Fruit fly (Drosophila melanogaster) whole organism, wandering third instar larva: Measurements from ENCODE around the gene Prp5.

ENCODE experiments used
- Abd-B ChIP-seq: fragments of >200 bp; optimal IDR thresholded peaks from 2 replicates; lab custom pipeline; 2017; ENCODE audit warnings: missing biosample characterization, missing genetic modification characterization
- CG32264 ChIP-seq: fragments of 200-800 bp; sonication (Bioruptor generic); optimal IDR thresholded peaks from 2 replicates; lab custom pipeline; 2016; ENCODE audit warnings: missing biosample characterization, missing genetic modification characterization
- CG9705 ChIP-seq: fragments of 200-800 bp; sonication (Bioruptor generic); optimal IDR thresholded peaks from 2 replicates; lab custom pipeline; 2018; ENCODE audit warnings: missing biosample characterization, mild to moderate bottlenecking, missing genetic modification characterization
- CrebA ChIP-seq: fragments of 200-800 bp; sonication (Bioruptor generic); optimal IDR thresholded peaks from 2 replicates; lab custom pipeline; 2016; ENCODE audit warnings: missing biosample characterization, mild to moderate bottlenecking, missing genetic modification characterization, borderline replicate concordance
- Dfd ChIP-seq: fragments of >200 bp; optimal IDR thresholded peaks from 2 replicates; lab custom pipeline; 2017; ENCODE audit warnings: missing biosample characterization, missing genetic modification characterization
- HLH106 ChIP-seq: fragments of 200-800 bp; optimal IDR thresholded peaks from 3 replicates; lab custom pipeline; 2019; ENCODE audit warnings: missing biosample characterization, mild to moderate bottlenecking, missing genetic modification characterization, moderate library complexity
- Hnf4 ChIP-seq: fragments of 200-800 bp; sonication (Bioruptor generic); optimal IDR thresholded peaks from 2 replicates; lab custom pipeline; 2016; ENCODE audit warnings: missing biosample characterization, mild to moderate bottlenecking, missing genetic modification characterization
- Hr78 ChIP-seq: fragments of >200 bp; optimal IDR thresholded peaks from 2 replicates; lab custom pipeline; 2017; ENCODE audit warnings: missing biosample characterization, missing genetic modification characterization
- Myc ChIP-seq: fragments of >200 bp; optimal IDR thresholded peaks from 2 replicates; lab custom pipeline; 2017
- N ChIP-seq: fragments of >200 bp; optimal IDR thresholded peaks from 2 replicates; lab custom pipeline; 2018; ENCODE audit warnings: missing biosample characterization, missing external identifiers, missing genetic modification characterization
- Rel ChIP-seq, 2 experiments: fragments of 200-800 bp; sonication (Bioruptor generic) in 1 of 2; optimal IDR thresholded peaks; 2 replicates in 1 of 2; 3 replicates in 1 of 2; lab custom pipeline; 2016 to 2019; ENCODE audit warnings: mild to moderate bottlenecking in 2 of 2, missing biosample characterization in 2 of 2, missing genetic modification characterization in 2 of 2, moderate library complexity in 1 of 2
- Sp1 ChIP-seq: fragments of 200-800 bp; sonication (Bioruptor generic); optimal IDR thresholded peaks from 3 replicates; lab custom pipeline; 2019; ENCODE audit warnings: missing biosample characterization, mild to moderate bottlenecking, missing genetic modification characterization, moderate library complexity
- Vsx2 ChIP-seq: fragments of 200-300, 225-300 bp; sonication (Bioruptor generic); optimal IDR thresholded peaks from 2 replicates; lab custom pipeline; 2018; ENCODE audit warnings: missing biosample characterization, missing genetic modification characterization; ENCODE audit not compliant: partially characterized antibody
- br ChIP-seq: fragments of 200-800 bp; sonication (Bioruptor generic); optimal IDR thresholded peaks from 2 replicates; lab custom pipeline; 2016; ENCODE audit warnings: missing biosample characterization, missing genetic modification characterization
- brk ChIP-seq: fragments of 200-800 bp; sonication (Bioruptor generic); optimal IDR thresholded peaks from 2 replicates; lab custom pipeline; 2016; ENCODE audit warnings: missing biosample characterization, mild to moderate bottlenecking, missing genetic modification characterization
- dl ChIP-seq, 2 experiments: fragments of 175-275, 200-275 bp in 1 of 2; fragments of 200-275 bp in 1 of 2; sonication (Bioruptor generic); optimal IDR thresholded peaks; lab custom pipeline; 2018; ENCODE audit warnings: mild to moderate bottlenecking in 2 of 2, missing biosample characterization in 2 of 2, missing genetic modification characterization in 2 of 2, moderate library complexity in 2 of 2; ENCODE audit not compliant: partially characterized antibody in 2 of 2, insufficient read depth in 1 of 2
- dmrt93B ChIP-seq: fragments of 200-800 bp; sonication (Bioruptor generic); optimal IDR thresholded peaks from 2 replicates; lab custom pipeline; 2018; ENCODE audit warnings: missing biosample characterization, mild to moderate bottlenecking, missing genetic modification characterization
- dsf ChIP-seq: sonication (Bioruptor generic); optimal IDR thresholded peaks from 2 replicates; lab custom pipeline; 2016; ENCODE audit warnings: missing biosample characterization, missing genetic modification characterization, borderline replicate concordance
- ey ChIP-seq: fragments of 200-800 bp; sonication (Bioruptor generic); optimal IDR thresholded peaks from 2 replicates; lab custom pipeline; 2016; ENCODE audit warnings: missing biosample characterization, missing genetic modification characterization
- foxo ChIP-seq, 2 experiments: fragments of 200-800 bp; sonication (Bioruptor generic); optimal IDR thresholded peaks; 2 replicates in 1 of 2; 3 replicates in 1 of 2; lab custom pipeline; 2016 to 2017; ENCODE audit warnings: missing biosample characterization in 2 of 2, missing genetic modification characterization in 2 of 2
- fru ChIP-seq: fragments of 200-800 bp; sonication (Bioruptor generic); optimal IDR thresholded peaks from 3 replicates; lab custom pipeline; 2016; ENCODE audit warnings: missing biosample characterization, mild to moderate bottlenecking, missing genetic modification characterization
- h ChIP-seq: fragments of 200-800 bp; sonication (Bioruptor generic); optimal IDR thresholded peaks from 3 replicates; lab custom pipeline; 2016; ENCODE audit warnings: missing biosample characterization, mild to moderate bottlenecking, missing genetic modification characterization
- jim ChIP-seq: fragments of 175-275, 200-325 bp; sonication (Bioruptor generic); optimal IDR thresholded peaks from 2 replicates; lab custom pipeline; 2016; ENCODE audit warnings: missing biosample characterization, mild to moderate bottlenecking, missing genetic modification characterization
- lola ChIP-seq: fragments of >200 bp; optimal IDR thresholded peaks from 2 replicates; lab custom pipeline; 2017; ENCODE audit warnings: missing biosample characterization, missing genetic modification characterization
- pan ChIP-seq: fragments of >200 bp; optimal IDR thresholded peaks from 2 replicates; lab custom pipeline; 2017
- psq ChIP-seq: fragments of 200-800 bp; sonication (Bioruptor generic); optimal IDR thresholded peaks from 3 replicates; lab custom pipeline; 2017; ENCODE audit warnings: missing biosample characterization, mild to moderate bottlenecking, missing genetic modification characterization, moderate library complexity
- rgr ChIP-seq: fragments of 200-800 bp; sonication (Bioruptor generic); optimal IDR thresholded peaks from 3 replicates; lab custom pipeline; 2016; ENCODE audit warnings: missing biosample characterization, mild to moderate bottlenecking, missing genetic modification characterization
- sage ChIP-seq: fragments of 200-800 bp; sonication (Bioruptor generic); optimal IDR thresholded peaks from 2 replicates; lab custom pipeline; 2016; ENCODE audit warnings: missing biosample characterization, mild to moderate bottlenecking, missing genetic modification characterization
- sv ChIP-seq: fragments of 200-800 bp; sonication (Bioruptor generic); optimal IDR thresholded peaks from 3 replicates; lab custom pipeline; 2016; ENCODE audit warnings: missing biosample characterization, missing genetic modification characterization
- tai ChIP-seq: sonication (Bioruptor generic); optimal IDR thresholded peaks from 2 replicates; lab custom pipeline; 2016; ENCODE audit warnings: missing biosample characterization, missing genetic modification characterization
- usp ChIP-seq: fragments of >200 bp; optimal IDR thresholded peaks from 2 replicates; lab custom pipeline; 2017; ENCODE audit warnings: missing biosample characterization, missing genetic modification characterization
- woc ChIP-seq: sonication (Bioruptor generic); optimal IDR thresholded peaks from 2 replicates; lab custom pipeline; 2016; ENCODE audit warnings: missing biosample characterization, mild to moderate bottlenecking, missing genetic modification characterization

Gene Prp5

dm6 chrX:15312074-15312881 is 32.7 kb upstream of the Prp5 start:
- TF ChIP-seq rgr (no peak), foxo (GFP tag; optimal IDR thresholded peaks at IDR 0.05; lab: Kevin White, UChicago) (peak in 1 of 2 experiments; percentile 17), Myc (lab: Kevin White, UChicago) (no peak), dsf (GFP tag; lab: Kevin White, UChicago) (no peak), HLH106 (tag; lab: Kevin White, UChicago) (peak; percentile 20), N (GFP tag; lab: Kevin White, UChicago) (peak; percentile 46), lola (GFP tag; lab: Kevin White, UChicago) (no peak), CG9705 (GFP tag; lab: Kevin White, UChicago) (no peak), woc (GFP tag; lab: Kevin White, UChicago) (no peak), jim (GFP tag; lab: Kevin White, UChicago) (no peak), br (GFP tag; lab: Kevin White, UChicago) (no peak), fru (no peak), ey (GFP tag; lab: Kevin White, UChicago) (no peak), sv (GFP tag; lab: Kevin White, UChicago) (no peak), Sp1 (peak; percentile 5), Dfd (GFP tag; lab: Kevin White, UChicago) (peak; percentile 98), Hr78 (GFP tag; lab: Kevin White, UChicago) (no peak), usp (GFP tag; lab: Kevin White, UChicago) (no peak), brk (GFP tag; lab: Kevin White, UChicago) (no peak), CrebA (GFP tag; lab: Kevin White, UChicago) (no peak), pan (lab: Kevin White, UChicago) (peak; percentile 73)

DNA sequence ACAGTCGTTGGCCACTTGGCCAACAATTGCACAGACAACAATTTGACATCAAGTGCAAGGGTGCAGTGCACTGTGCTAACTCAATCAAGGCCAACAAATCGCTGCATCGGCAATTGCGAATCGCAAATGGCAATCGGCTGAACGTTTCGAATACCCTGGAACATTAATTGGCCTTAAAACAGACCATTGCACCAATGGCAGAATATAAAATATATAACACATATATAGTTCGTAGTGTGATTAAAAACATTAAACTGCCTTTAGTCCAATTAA is 32.2 kb upstream of the Prp5 start:
- no peak for TF ChIP-seq CG32264 (GFP tag; lab: Kevin White, UChicago)
- no peak for TF ChIP-seq fru
- no peak for TF ChIP-seq dsf (GFP tag; lab: Kevin White, UChicago)
- no peak for TF ChIP-seq Hr78 (GFP tag; lab: Kevin White, UChicago)
- no peak for TF ChIP-seq ey (GFP tag; lab: Kevin White, UChicago)
- no peak for TF ChIP-seq sage (GFP tag; lab: Kevin White, UChicago)
- TF ChIP-seq usp (GFP tag; lab: Kevin White, UChicago) = no peak
- TF ChIP-seq Dfd (GFP tag; lab: Kevin White, UChicago) = no peak
- TF ChIP-seq h = no peak
- no peak for TF ChIP-seq Hnf4 (GFP tag; lab: Kevin White, UChicago)
- TF ChIP-seq br (GFP tag; lab: Kevin White, UChicago) = no peak
- TF ChIP-seq Rel (GFP tag; optimal IDR thresholded peaks at IDR 0.05; lab: Kevin White, UChicago) = no peak
- TF ChIP-seq Rel (tag; optimal IDR thresholded peaks at IDR 0.05; lab: Kevin White, UChicago) = no peak
- TF ChIP-seq tai (GFP tag; lab: Kevin White, UChicago) = no peak
- TF ChIP-seq HLH106 (tag; lab: Kevin White, UChicago) = no peak
- TF ChIP-seq dmrt93B (GFP tag; lab: Kevin White, UChicago) = no peak

DNA sequence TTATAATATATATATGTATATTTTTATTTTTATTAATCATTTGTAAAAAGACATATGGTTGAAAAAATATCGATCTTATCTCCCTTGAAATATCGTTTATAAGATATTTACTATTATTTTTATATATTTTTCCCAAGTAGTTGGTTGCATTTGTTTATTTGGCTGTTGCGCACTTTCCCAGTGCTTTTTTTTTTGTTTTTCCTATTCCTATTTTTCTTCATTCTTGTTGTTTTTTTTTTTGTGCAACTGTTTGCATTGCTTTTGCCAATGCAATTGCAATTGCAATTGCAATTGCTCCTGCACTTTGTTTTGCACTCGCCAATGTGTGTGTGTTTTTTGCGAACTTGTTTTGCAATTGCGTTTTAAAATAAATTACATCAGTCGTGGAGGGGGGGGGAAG is 31.6 kb upstream of the Prp5 start:
- TF ChIP-seq jim (GFP tag; lab: Kevin White, UChicago) (no peak), usp (GFP tag; lab: Kevin White, UChicago) (no peak), CG9705 (GFP tag; lab: Kevin White, UChicago) (no peak), Dfd (GFP tag; lab: Kevin White, UChicago) (no peak), psq (GFP tag; lab: Kevin White, UChicago) (no peak), Sp1 (no peak), N (GFP tag; lab: Kevin White, UChicago) (no peak), foxo (GFP tag; optimal IDR thresholded peaks at IDR 0.05; lab: Kevin White, UChicago) (no peak), brk (GFP tag; lab: Kevin White, UChicago) (no peak), Vsx2 (GFP tag; lab: Kevin White, UChicago) (no peak), dl (GFP tag; optimal IDR thresholded peaks at IDR 0.05; lab: Kevin White, UChicago; ENCODE audit: insufficient read depth in 1 of 2, partially characterized antibody in 2 of 2) (no peak), CrebA (GFP tag; lab: Kevin White, UChicago) (no peak)

DNA sequence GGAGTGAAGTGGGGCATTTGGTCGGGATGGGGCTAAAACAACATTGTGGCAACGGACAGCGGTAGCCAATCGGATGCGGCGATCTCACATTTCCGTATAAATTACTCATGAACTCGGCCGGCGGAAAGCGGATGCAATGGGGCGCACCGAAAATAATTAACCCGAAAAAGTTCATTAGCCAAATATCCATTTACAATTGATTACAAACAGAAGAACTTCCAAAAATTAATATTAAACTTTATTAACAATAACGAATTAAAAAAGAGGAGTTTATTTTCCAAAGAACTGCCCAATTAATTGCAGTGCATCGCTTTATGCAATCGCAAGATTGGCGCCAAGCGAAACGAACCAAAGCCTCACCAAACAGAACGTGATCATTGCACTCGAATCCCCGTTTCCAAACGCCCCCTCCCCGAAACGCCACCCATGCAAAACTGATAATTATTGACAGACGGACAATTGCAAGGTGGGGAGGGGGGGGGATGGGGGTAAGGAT is 31.1 kb upstream of the Prp5 start:
- TF ChIP-seq Abd-B (GFP tag; lab: Kevin White, UChicago) (no peak), Dfd (GFP tag; lab: Kevin White, UChicago) (peak; percentile 59)
